Worm (Caenorhabditis elegans) whole organism, L4 larva: Measurements from ENCODE around the gene ZK418.7.

Source experiments
- aly-2 ChIP-seq: sonication (generic microtip); optimal IDR thresholded peaks from 2 replicates; lab custom pipeline; 2018; ENCODE audit warnings: missing biosample characterization, missing genetic modification characterization
- nhr-48 ChIP-seq: sonication (generic microtip); optimal IDR thresholded peaks from 2 replicates; lab custom pipeline; 2016; ENCODE audit warnings: mild to moderate bottlenecking, missing genetic modification characterization, missing compliant biosample characterization

ce11 chrIII:7087691-7088323 lies 7.2 kb upstream of the ZK418.7 start, which contains the start of gene fubl-2:
- no peak for TF ChIP-seq nhr-48 (tag; lab: Kevin White, UChicago)
- no peak for TF ChIP-seq aly-2 (tag; lab: Kevin White, UChicago)
